Worm (Caenorhabditis elegans) whole organism, L4/young adult: ENCODE data around the gene fbxa-37.
"Not testable (repeated sequence)": the region's sequence is repeated elsewhere in the genome, so short reads cannot be mapped to it uniquely, and the experiment has no call there.

ENCODE experiments used
- W03F9.2 ChIP-seq: fragments of 150-350 bp; optimal IDR thresholded peaks from 2 replicates; lab custom pipeline; 2014; ENCODE audit warnings: missing biosample characterization, missing genetic modification characterization
- dao-5 ChIP-seq: sonication (generic microtip); optimal IDR thresholded peaks from 2 replicates; lab custom pipeline; 2016; ENCODE audit warnings: missing genotype, missing genetic modification characterization, moderate library complexity, missing compliant biosample characterization
- him-1 ChIP-seq: sonication (generic microtip); optimal IDR thresholded peaks from 2 replicates; lab custom pipeline; 2016; ENCODE audit warnings: missing genotype, missing genetic modification reagents, missing genetic modification characterization, missing compliant biosample characterization

The fbxa-37 gene

DNA sequence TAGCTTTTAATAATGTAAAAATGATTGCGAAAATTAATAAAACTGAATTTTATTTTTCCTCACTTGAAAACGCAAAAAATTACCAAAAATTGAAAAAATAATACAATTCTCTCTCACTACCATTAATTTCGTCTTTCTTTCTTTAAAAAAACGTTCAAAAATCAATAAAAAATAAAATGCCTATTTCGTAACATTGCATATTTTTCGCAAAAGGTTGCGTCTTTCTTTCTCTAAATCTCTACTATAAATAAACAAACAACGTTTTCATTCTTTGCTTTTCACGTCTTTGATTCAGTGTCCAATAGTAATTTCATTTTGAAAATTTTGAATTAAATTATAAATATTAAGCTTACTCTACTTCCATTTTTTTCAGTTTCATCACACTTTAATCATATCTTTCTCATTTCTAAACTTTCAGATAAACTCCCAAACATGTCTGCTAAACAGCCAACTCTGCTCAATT, at the start of gene fbxa-37:
TSS of gene fbxa-37 (plus strand) at position 413 of the 463 bp plus-strand sequence.
- TF ChIP-seq him-1 (tag; lab: Kevin White, UChicago) (no peak), W03F9.2 (tag; lab: Kevin White, UChicago) (no peak), dao-5 (no peak)

DNA sequence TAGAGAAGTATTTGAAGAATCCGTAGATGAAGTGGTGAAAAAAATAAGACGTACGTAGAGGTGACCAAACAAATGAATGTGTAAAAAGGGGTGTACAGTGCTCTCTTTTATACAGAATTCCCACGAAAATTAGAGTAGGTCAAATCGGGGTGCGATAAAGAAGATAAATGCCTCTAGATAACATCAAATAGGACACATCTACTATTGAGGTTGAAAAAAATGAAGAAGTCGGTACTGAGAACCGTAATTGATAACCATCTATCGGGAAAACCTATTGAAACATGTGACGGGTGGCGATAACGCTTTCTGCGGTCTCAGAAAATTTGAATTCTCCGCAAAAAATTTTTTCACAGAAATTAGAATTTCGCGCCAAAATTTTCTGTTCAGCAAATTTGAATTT, 46.1 kb upstream of the fbxa-37 start, which contains the start of gene fbxa-61:
TSS of gene fbxa-61 (plus strand) at position 345 of the 400 bp plus-strand sequence.
- no peak for TF ChIP-seq dao-5
- TF ChIP-seq W03F9.2 (tag; lab: Kevin White, UChicago): no peak
- no peak for TF ChIP-seq him-1 (tag; lab: Kevin White, UChicago)

DNA sequence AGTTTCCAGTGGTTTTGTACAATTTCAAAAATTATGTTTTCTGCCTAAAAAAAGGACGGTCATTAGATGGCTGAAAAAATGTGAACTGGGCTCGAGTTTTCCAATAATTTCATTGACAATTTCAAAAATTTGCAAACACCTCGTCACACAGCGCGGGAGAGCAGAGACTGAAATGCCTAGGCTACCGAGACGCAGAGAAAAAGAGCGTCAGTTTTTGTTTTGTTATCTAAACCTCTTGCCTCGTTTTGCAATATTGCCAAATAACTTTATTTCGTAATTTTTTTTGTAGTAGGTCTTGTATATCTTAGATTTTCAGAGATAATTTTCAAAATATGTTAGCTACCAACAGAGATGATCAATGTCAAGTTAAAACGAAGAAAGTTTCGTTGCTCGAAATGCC, 41.6 kb upstream of the fbxa-37 start, which contains the start of gene fbxa-63:
TSS of gene fbxa-63 (plus strand) at position 310 of the 400 bp plus-strand sequence.
- no peak for TF ChIP-seq W03F9.2 (tag; lab: Kevin White, UChicago)
- no peak for TF ChIP-seq him-1 (tag; lab: Kevin White, UChicago)
- no peak for TF ChIP-seq dao-5

DNA sequence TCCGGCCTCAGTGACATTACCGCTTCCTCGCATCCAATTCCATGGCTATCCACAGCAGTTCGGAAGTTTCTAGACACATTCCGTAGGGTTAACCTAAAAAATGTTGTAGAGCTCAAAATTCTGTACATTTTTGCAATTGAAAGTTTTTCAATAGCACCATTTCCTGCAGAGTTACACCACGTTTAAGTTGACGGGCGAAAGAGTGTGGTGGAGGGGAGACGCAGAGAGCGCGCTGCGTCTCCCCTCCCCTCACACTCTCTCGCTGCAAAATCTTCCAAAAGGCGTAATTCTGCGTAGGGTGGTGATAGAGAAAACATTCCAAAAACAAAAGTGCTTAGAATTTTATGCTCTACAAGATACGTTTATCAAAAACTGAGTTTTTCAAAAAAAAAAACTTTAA, 36.5 kb upstream of the fbxa-37 start:
- no peak for TF ChIP-seq him-1 (tag; lab: Kevin White, UChicago)
- TF ChIP-seq dao-5: no peak
- no peak for TF ChIP-seq W03F9.2 (tag; lab: Kevin White, UChicago)

DNA sequence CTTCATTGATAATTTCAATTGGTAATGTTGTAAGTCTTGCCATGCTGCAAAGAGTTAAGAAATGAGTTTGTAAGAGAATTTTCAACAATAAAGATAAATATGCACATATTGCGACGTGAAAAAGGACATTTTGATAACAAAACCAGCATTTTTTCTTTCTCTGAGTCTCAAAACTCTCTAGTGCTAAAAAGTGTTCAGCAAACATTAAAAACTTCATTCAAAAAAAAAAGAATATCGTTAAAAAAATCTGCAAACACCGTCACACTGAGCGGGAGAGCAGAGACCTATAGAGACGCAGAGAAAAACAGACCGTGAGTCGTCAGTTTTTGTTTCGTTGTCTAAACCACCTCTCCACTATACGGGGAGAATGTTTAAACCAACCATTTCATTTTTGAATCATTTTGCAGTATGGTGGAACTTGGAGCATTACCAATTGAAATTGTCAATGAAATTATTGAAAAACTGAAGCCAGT, 35.6 kb upstream of the fbxa-37 start, which contains the start of the genes fbxa-76 and fbxa-77:
TSS of gene fbxa-76 (minus strand) at position 51 of the 473 bp plus-strand sequence.
TSS of gene fbxa-77 (plus strand) at position 365 of the 473 bp plus-strand sequence.
- TF ChIP-seq dao-5 (no peak), W03F9.2 (tag; lab: Kevin White, UChicago) (no peak), him-1 (tag; lab: Kevin White, UChicago) (no peak)

DNA sequence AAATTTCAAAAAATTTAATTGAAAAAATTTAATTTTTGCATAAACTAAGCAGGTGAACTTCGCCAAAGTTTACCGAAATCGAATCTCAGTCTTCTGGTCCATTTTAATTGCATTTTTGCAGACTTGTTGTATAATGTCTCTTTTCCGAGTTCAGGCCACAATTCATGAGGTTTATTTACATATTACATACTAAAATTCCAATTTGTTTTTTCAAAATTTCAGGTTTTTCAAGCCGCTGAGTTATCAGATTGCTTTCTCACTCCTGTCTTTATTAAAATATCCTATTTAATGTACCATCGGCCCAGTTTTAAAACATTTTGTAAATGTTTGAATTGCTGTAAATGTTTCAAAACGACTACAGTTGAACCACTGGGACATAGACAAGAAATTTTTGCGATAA, 28.3 kb upstream of the fbxa-37 start, which contains the start of gene fbxa-208:
TSS of gene fbxa-208 (plus strand) at position 301 of the 400 bp plus-strand sequence.
- TF ChIP-seq dao-5; W03F9.2 (tag; lab: Kevin White, UChicago); him-1 (tag; lab: Kevin White, UChicago): not testable (repeated sequence)

DNA sequence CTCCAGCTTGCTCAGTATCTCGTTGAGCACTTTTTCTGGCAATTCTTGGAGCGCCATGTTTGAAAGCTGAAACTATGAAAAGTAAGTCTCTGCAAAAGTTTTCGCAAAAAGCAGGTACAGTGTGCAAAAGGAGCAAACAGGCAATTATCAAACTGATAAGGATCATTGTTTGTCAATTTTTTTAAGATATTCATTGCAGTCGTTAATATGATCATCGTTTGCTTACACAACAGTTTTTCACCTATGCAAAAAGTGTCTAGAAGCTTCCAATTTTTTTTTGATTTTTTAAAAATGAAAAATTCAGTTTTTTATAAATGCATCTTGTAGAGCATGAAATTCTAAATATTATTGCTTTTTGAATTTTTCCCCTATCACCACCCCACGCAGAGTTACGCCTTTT, 26.4 kb upstream of the fbxa-37 start, which contains the start of gene fbxa-78:
TSS of gene fbxa-78 (minus strand) at position 101 of the 400 bp plus-strand sequence.
- TF ChIP-seq dao-5; W03F9.2 (tag; lab: Kevin White, UChicago); him-1 (tag; lab: Kevin White, UChicago): not testable (repeated sequence)

DNA sequence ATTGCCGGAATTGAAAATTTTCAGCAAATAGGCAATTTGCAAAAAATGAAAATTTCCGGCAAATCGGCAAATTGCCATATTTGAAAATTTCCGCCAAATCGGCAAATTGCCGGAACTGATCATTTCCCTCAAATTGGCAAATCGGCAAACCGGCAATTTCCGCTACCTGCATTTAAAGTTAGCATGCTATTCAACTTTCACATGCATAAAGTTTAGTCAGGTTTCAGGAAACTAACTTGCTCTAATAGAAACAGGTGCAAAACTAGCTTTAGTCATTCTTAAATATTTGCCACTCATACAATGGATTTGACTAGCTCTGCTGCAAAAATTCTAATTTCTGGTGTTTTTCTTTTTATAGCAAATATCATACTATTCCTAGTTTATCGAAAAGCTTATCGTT, 21.1 kb upstream of the fbxa-37 start, which contains the start of gene srz-9:
TSS of gene srz-9 (plus strand) at position 301 of the 400 bp plus-strand sequence.
- not testable (repeated sequence) for TF ChIP-seq him-1 (tag; lab: Kevin White, UChicago); W03F9.2 (tag; lab: Kevin White, UChicago); dao-5

DNA sequence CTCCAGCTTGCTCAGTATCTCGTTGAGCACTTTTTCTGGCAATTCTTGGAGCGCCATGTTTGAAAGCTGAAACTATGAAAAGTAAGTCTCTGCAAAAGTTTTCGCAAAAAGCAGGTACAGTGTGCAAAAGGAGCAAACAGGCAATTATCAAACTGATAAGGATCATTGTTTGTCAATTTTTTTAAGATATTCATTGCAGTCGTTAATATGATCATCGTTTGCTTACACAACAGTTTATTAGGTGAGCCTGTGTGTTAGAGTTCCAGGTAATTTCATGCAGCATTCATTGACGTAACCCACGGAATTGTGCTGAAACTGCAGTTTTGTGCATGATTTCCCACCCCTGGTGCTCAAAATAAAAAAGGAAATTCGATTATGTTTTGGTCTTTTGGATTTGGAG, 18.0 kb upstream of the fbxa-37 start, which contains the start of gene fbxa-151:
TSS of gene fbxa-151 (minus strand) at position 101 of the 400 bp plus-strand sequence.
- not testable (repeated sequence) for TF ChIP-seq him-1 (tag; lab: Kevin White, UChicago); dao-5; W03F9.2 (tag; lab: Kevin White, UChicago)

DNA sequence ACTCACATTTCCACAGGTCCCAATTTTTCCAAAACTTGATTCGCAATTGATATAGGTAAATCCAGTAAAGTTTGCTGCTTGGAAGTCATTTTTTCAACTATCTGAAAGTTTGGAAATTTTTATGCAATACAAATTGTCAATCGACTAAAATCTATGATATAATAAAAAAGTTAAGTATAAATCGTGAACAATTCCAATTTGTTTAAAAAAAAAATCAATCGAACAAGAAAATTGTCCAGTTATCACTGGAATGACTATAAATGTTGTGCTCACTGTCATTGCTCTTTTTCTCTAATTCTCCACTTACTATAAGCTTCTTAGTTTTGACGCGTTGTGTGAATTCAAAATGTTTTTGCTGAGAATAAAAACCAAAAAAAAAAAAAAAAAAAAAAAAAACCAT, 15.6 kb upstream of the fbxa-37 start, which contains the start of gene fbxa-32:
TSS of gene fbxa-32 (minus strand) at position 101 of the 400 bp plus-strand sequence.
- TF ChIP-seq him-1 (tag; lab: Kevin White, UChicago) (no peak), dao-5 (no peak)

DNA sequence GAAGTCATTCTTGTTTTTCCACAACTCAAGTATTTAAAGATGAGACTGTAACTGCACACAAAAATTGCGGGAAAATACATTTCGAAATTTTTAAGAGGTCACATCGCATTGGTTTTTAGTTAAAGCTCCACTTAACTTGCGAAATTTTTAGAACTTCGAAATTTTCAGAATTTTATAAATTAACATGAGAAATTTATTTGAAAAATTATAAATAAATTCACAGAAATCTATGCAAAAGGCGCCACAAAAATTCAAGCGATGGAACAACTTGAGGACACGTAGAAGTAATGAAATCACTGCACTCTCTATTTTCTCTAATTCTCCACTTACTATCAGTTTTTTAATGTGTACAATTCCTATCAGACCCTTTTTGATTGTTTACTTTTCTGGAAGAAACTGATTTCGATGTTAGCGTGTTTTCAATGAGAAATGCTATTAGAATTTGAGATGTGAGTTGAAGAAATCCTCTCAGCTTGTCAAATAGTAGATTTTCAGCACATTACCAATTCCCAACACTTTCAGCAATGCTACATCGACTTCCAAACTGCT, 13.3 kb upstream of the fbxa-37 start, which contains the start of gene fbxa-31:
TSS of gene fbxa-31 (minus strand) at position 51 of the 549 bp plus-strand sequence.
- no peak for TF ChIP-seq W03F9.2 (tag; lab: Kevin White, UChicago)

DNA sequence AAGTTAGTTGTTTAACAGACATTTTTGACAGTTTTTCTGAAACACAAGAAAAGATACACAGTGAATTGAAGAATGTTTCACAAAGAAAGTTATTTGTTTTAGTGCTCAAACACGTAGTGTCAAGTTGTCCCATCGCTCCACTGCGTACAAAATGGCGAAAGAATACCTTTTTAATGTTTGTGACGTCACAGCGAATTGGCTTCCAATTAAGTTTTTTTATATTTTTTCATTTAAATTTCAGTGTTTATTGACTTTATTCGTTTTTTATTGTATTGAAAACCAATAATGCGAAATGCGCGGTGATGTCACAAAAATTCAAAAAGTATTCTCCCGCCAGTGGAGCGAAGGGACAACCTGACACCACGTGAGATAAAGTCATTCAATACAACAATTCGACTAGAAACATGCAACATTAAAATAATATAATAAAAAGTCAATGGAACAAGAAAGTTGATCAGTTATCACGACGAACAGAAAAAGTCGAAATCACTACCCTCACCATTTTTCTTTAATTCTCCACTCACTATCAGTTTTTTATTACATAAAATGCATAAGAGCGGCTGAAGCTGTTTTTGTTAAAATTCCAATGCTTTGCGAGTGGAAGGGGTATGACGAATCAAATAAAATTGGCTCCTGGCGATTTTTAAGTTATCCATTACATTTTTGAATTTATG, 11.0 kb upstream of the fbxa-37 start, which contains the start of gene fbxa-29:
TSS of gene fbxa-29 (minus strand) at position 51 of the 674 bp plus-strand sequence.
- no peak for TF ChIP-seq dao-5
- no peak for TF ChIP-seq him-1 (tag; lab: Kevin White, UChicago)
- TF ChIP-seq W03F9.2 (tag; lab: Kevin White, UChicago): no peak

DNA sequence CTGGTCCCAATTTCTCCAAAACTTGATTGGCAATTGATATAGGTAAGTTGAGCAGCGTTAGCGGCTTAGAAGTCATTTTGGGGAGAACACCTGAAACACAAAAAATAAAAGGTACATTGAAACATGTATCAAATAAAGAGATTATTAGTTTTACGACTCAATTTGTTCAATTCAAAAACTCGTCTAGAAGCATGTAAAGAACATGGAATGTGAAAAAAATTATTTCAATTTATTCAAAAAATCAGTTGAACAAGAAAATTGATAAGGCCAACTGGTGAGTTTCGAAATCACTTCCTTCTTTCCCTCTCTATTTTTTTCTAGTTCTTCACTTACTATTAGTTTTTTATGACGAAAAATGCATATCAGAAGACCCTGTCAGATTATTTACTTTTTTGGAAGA, 9.3 kb upstream of the fbxa-37 start, which contains the start of gene fbxa-30:
TSS of gene fbxa-30 (minus strand) at position 101 of the 400 bp plus-strand sequence.
- TF ChIP-seq W03F9.2 (tag; lab: Kevin White, UChicago): no peak
